Worm (Caenorhabditis elegans) whole organism, L4 larva: ENCODE data around the gene Y54G11A.2.

Source experiments
- F26F4.8 ChIP-seq: fragments of 200-800 bp; sonication (Bioruptor generic); conservative IDR thresholded peaks from 2 replicates; pipeline ENCODE4 v1.3.6; 2022; ENCODE audit warnings: missing genetic modification characterization, missing compliant biosample characterization
- F37D6.2 ChIP-seq: sonication (generic microtip); optimal IDR thresholded peaks from 2 replicates; lab custom pipeline; 2016; ENCODE audit warnings: mild to moderate bottlenecking, missing genetic modification characterization, missing compliant biosample characterization
- R02D3.7 ChIP-seq: fragments of 150-350 bp; sonication (generic microtip); optimal IDR thresholded peaks from 3 replicates; lab custom pipeline; 2014; ENCODE audit warnings: missing biosample characterization, missing genetic modification characterization
- aly-2 ChIP-seq: sonication (generic microtip); optimal IDR thresholded peaks from 2 replicates; lab custom pipeline; 2018; ENCODE audit warnings: missing biosample characterization, missing genetic modification characterization
- ceh-20 ChIP-seq: fragments of 200-800 bp; sonication (Bioruptor generic); IDR thresholded peaks from 2 replicates; pipeline ENCODE4 v1.3.6; 2022; ENCODE audit warnings: missing genetic modification reagents, missing genetic modification characterization, missing compliant biosample characterization
- ceh-32 ChIP-seq: sonication (generic microtip); optimal IDR thresholded peaks from 2 replicates; lab custom pipeline; 2016; ENCODE audit warnings: mild to moderate bottlenecking, missing genetic modification characterization, missing compliant biosample characterization; ENCODE audit not compliant: poor library complexity
- cey-2 ChIP-seq: sonication (generic microtip); optimal IDR thresholded peaks from 3 replicates; lab custom pipeline; 2017; ENCODE audit warnings: missing genetic modification characterization, mild to moderate bottlenecking, missing compliant biosample characterization, antibody characterized with exemption, borderline replicate concordance; ENCODE audit not compliant: insufficient read depth
- daf-12 ChIP-seq: fragments of 150-350 bp; optimal IDR thresholded peaks from 2 replicates; lab custom pipeline; 2014; ENCODE audit warnings: missing biosample characterization, missing genetic modification reagents, missing genetic modification characterization
- daf-8 ChIP-seq: fragments of 200-800 bp; sonication (Bioruptor generic); IDR thresholded peaks from 2 replicates; pipeline ENCODE4 v1.3.6; 2022; ENCODE audit warnings: missing genetic modification characterization, missing compliant biosample characterization
- dmd-6 ChIP-seq: fragments of 200-800 bp; sonication (Bioruptor generic); IDR thresholded peaks from 2 replicates; pipeline ENCODE4 v1.3.6; 2022; ENCODE audit warnings: missing genetic modification reagents, missing genetic modification characterization, missing compliant biosample characterization
- dpl-1 ChIP-seq: fragments of 150-350 bp; optimal IDR thresholded peaks from 2 replicates; lab custom pipeline; 2014; ENCODE audit warnings: missing biosample characterization, missing genetic modification reagents, missing genetic modification characterization
- gei-8 ChIP-seq: fragments of 200-800 bp; sonication (Bioruptor generic); optimal IDR thresholded peaks from 2 replicates; lab custom pipeline; 2018; ENCODE audit warnings: mild to moderate bottlenecking, missing genetic modification characterization, missing compliant biosample characterization
- hif-1 ChIP-seq, 2 experiments: sonication (generic microtip); optimal IDR thresholded peaks; 2 replicates each; lab custom pipeline; 2016 to 2017; ENCODE audit warnings: missing compliant biosample characterization in 2 of 2, missing genetic modification characterization in 2 of 2, missing genetic modification reagents in 2 of 2, missing genotype in 2 of 2, mild to moderate bottlenecking in 1 of 2
- lin-15B ChIP-seq: fragments of 150-350 bp; sonication (generic microtip); optimal IDR thresholded peaks from 3 replicates; lab custom pipeline; 2014; ENCODE audit warnings: missing biosample characterization, missing genetic modification characterization
- lin-29 ChIP-seq: fragments of 200-800 bp; sonication (Bioruptor generic); IDR thresholded peaks from 2 replicates; pipeline ENCODE4 v1.3.6; 2022; ENCODE audit warnings: missing genetic modification reagents, missing genetic modification characterization, missing compliant biosample characterization
- lin-38 ChIP-seq: fragments of 200-800 bp; sonication (Bioruptor generic); IDR thresholded peaks from 2 replicates; pipeline ENCODE4 v1.3.6; 2022; ENCODE audit warnings: missing genetic modification reagents, missing genetic modification characterization, missing compliant biosample characterization
- lir-3 ChIP-seq: sonication (generic microtip); optimal IDR thresholded peaks from 2 replicates; lab custom pipeline; 2016; ENCODE audit warnings: mild to moderate bottlenecking, missing genetic modification characterization, missing compliant biosample characterization
- mxl-3 ChIP-seq: fragments of 200-800 bp; sonication (Bioruptor generic); optimal IDR thresholded peaks from 2 replicates; lab custom pipeline; 2018; ENCODE audit warnings: mild to moderate bottlenecking, missing genetic modification characterization, missing compliant biosample characterization
- nhr-10 ChIP-seq: fragments of 150-350 bp; optimal IDR thresholded peaks from 2 replicates; lab custom pipeline; 2014; ENCODE audit warnings: missing biosample characterization, missing genetic modification characterization
- nhr-41 ChIP-seq: fragments of 200-800 bp; sonication (Bioruptor generic); IDR thresholded peaks from 2 replicates; pipeline ENCODE4 v1.3.6; 2022; ENCODE audit warnings: missing genetic modification reagents, missing genetic modification characterization, missing compliant biosample characterization
- nhr-42 ChIP-seq: fragments of 200-800 bp; sonication (Bioruptor generic); IDR thresholded peaks from 2 replicates; pipeline ENCODE4 v1.3.6; 2022; ENCODE audit warnings: missing genetic modification characterization, missing compliant biosample characterization
- pha-4 ChIP-seq, 2 experiments: fragments of 150-350 bp in 1 of 2; fragments of 200-800 bp in 1 of 2; sonication (Bioruptor generic) in 1 of 2; IDR thresholded peaks in 1 of 2; optimal IDR thresholded peaks in 1 of 2; 2 replicates each; pipeline versions ENCODE4 v1.3.6 to Lab custom; 2014 to 2022; ENCODE audit warnings: missing genetic modification characterization in 2 of 2, missing genetic modification reagents in 2 of 2, missing biosample characterization in 1 of 2, missing compliant biosample characterization in 1 of 2
- sdz-12 ChIP-seq: fragments of 200-800 bp; sonication (Bioruptor generic); optimal IDR thresholded peaks from 2 replicates; lab custom pipeline; 2018; ENCODE audit warnings: mild to moderate bottlenecking, missing genetic modification characterization, missing compliant biosample characterization
- set-16 ChIP-seq: fragments of 200-800 bp; sonication (Bioruptor generic); IDR thresholded peaks from 2 replicates; pipeline ENCODE4 v1.3.6; 2022; ENCODE audit warnings: missing genetic modification reagents, missing genetic modification characterization, missing compliant biosample characterization
- spr-1 ChIP-seq: sonication (generic microtip); optimal IDR thresholded peaks from 2 replicates; lab custom pipeline; 2016; ENCODE audit warnings: mild to moderate bottlenecking, missing genetic modification characterization, missing compliant biosample characterization
- spr-3 ChIP-seq: fragments of 200-800 bp; sonication (Bioruptor generic); optimal IDR thresholded peaks from 2 replicates; lab custom pipeline; 2018; ENCODE audit warnings: mild to moderate bottlenecking, missing genetic modification characterization, missing compliant biosample characterization
- unc-39 ChIP-seq: sonication (generic microtip); optimal IDR thresholded peaks from 2 replicates; lab custom pipeline; 2017; ENCODE audit warnings: missing biosample characterization, missing genetic modification characterization
- unc-62 ChIP-seq, 3 experiments: fragments of 150-350 bp in 1 of 3; sonication (generic microtip); optimal IDR thresholded peaks in 2 of 3; peaks in 1 of 3; 1 replicate in 1 of 3; 2 replicates in 2 of 3; lab custom pipeline; 2014 to 2017; ENCODE audit warnings: missing biosample characterization in 3 of 3, missing genetic modification characterization in 3 of 3, missing genetic modification reagents in 3 of 3, missing genotype in 1 of 3
- zfp-2 ChIP-seq: sonication (generic microtip); optimal IDR thresholded peaks from 2 replicates; lab custom pipeline; 2016; ENCODE audit warnings: mild to moderate bottlenecking, missing genetic modification characterization, missing compliant biosample characterization
- zip-11 ChIP-seq: fragments of 200-800 bp; sonication (Bioruptor generic); IDR thresholded peaks from 2 replicates; pipeline ENCODE4 v1.3.6; 2022; ENCODE audit warnings: missing genetic modification characterization, missing compliant biosample characterization
- zip-2 ChIP-seq: fragments of 150-350 bp; optimal IDR thresholded peaks from 2 replicates; lab custom pipeline; 2014; ENCODE audit warnings: missing biosample characterization, missing genetic modification characterization

Y54G11A.2 gene

ce11 chrII:14269839-14270238 lies 17.7 kb downstream of the Y54G11A.2 start:
- TF ChIP-seq daf-12 (tag; lab: Kevin White, UChicago) (no peak), spr-1 (tag; lab: Kevin White, UChicago) (no peak), cey-2 (tag; lab: Kevin White, UChicago) (no peak), spr-3 (GFP tag; lab: Kevin White, UChicago) (no peak), nhr-10 (no peak), lin-38 (no peak)

DNA sequence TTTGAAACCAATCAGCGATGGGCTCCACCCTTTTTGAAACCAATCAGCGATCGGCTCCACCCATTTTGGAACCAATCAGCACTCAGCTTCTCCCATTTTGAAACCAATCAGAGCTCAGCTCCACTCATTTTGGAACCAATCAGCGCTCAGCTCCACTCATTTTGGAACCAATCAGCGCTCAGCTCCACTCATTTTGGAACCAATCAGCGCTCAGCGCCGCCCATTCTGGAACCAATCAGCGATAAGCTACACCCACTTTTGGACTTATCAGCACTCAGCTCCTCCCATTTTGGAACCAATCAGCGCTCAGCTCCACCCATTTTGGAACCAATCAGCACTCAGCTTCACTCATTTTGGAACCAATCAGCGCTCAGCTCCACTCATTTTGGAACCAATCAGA lies 22.9 kb downstream of the Y54G11A.2 start:
- peak; percentile 71; the same call in 1 of the 2 replicates for TF ChIP-seq nhr-42
- 0 out of 2 replicates have a peak, but pooled peaks have one; percentile 10 for TF ChIP-seq set-16 (GFP tag; lab: Robert Waterston, UW)

ce11 chrII:14276409-14276808 lies 24.3 kb downstream of the Y54G11A.2 start, which contains the start of gene Y54G11A.3:
Gene Y54G11A.3, plus strand, starts transcription at chrII:14276621.
- TF ChIP-seq F26F4.8 (GFP tag; lab: Robert Waterston, UW), result no peak
- no peak for TF ChIP-seq zip-2 (tag; lab: Kevin White, UChicago)
- no peak for TF ChIP-seq gei-8 (GFP tag; lab: Kevin White, UChicago)
- TF ChIP-seq hif-1 (tag; optimal IDR thresholded peaks at IDR 0.05; lab: Kevin White, UChicago), result no peak

ce11 chrII:14287277-14287676 lies 35.1 kb downstream of the Y54G11A.2 start, which contains the start of gene srh-41:
Gene srh-41, minus strand, starts transcription at chrII:14287377.
- no peak for TF ChIP-seq daf-8 (GFP tag; lab: Robert Waterston, UW)
- TF ChIP-seq unc-39 (tag; lab: Kevin White, UChicago), result no peak
- no peak for TF ChIP-seq spr-1 (tag; lab: Kevin White, UChicago)
- no peak for TF ChIP-seq dmd-6 (GFP tag; lab: Robert Waterston, UW)
- no peak for TF ChIP-seq aly-2 (tag; lab: Kevin White, UChicago)
- TF ChIP-seq zfp-2 (tag; lab: Kevin White, UChicago), result no peak
- TF ChIP-seq sdz-12 (GFP tag; lab: Kevin White, UChicago), result no peak
- TF ChIP-seq gei-8 (GFP tag; lab: Kevin White, UChicago), result no peak
- TF ChIP-seq ceh-32 (tag; lab: Kevin White, UChicago), result no peak
- TF ChIP-seq zip-11, result no peak
- no peak for TF ChIP-seq mxl-3 (GFP tag; lab: Kevin White, UChicago)
- TF ChIP-seq R02D3.7 (tag; lab: Kevin White, UChicago), result no peak
- no peak for TF ChIP-seq F26F4.8 (GFP tag; lab: Robert Waterston, UW)
- no peak for TF ChIP-seq ceh-20 (GFP tag; lab: Robert Waterston, UW)
- TF ChIP-seq, all 104 proteins: peak for 0

ce11 chrII:14288968-14289367 lies 36.8 kb downstream of the Y54G11A.2 start, which contains the start of gene srh-42:
Gene srh-42, minus strand, starts transcription at chrII:14289068.
- TF ChIP-seq unc-62 (GFP tag; optimal IDR thresholded peaks at IDR 0.05 in 1 of 2; lab: Kevin White, UChicago) (no peak), unc-62 (tag; optimal IDR thresholded peaks at IDR 0.05; lab: Kevin White, UChicago) (no peak), lir-3 (tag; lab: Kevin White, UChicago) (no peak), nhr-41 (GFP tag; lab: Robert Waterston, UW) (no peak), dpl-1 (no peak), gei-8 (GFP tag; lab: Kevin White, UChicago) (no peak), lin-15B (no peak), pha-4 (GFP tag; IDR thresholded peaks at IDR 0.05; lab: Robert Waterston, UW) (no peak), pha-4 (tag; optimal IDR thresholded peaks at IDR 0.05; lab: Kevin White, UChicago) (no peak), F37D6.2 (tag; lab: Kevin White, UChicago) (no peak), lin-29 (GFP tag; lab: Robert Waterston, UW) (no peak)
